3 worm cellular contexts compared by ENCODE assay signal in genomic region chrII:7986928-7987327, ce11.
A peak's percentile ranks its signal among the peaks of the same experiment; 100 is the strongest.
TF ChIP-seq lines count a peak whose summit lies in the region.

No protein-coding gene starts in this region.

TF ChIP-seq in whole organism, L1 larva, 84 proteins besides CTCF, POLR2A, EP300 and RAD21:
- TF ChIP-seq nhr-76 (tag; optimal IDR thresholded peaks at IDR 0.05; lab: Kevin White, UChicago) (no peak), efl-1 (optimal IDR thresholded peaks at IDR 0.05; lab: Kevin White, UChicago) (no peak), efl-1 (GFP tag; optimal IDR thresholded peaks at IDR 0.05 in 1 of 2; lab: Kevin White, UChicago) (peak in 1 of 2 experiments; percentile 62), lin-14 (GFP tag; optimal IDR thresholded peaks at IDR 0.05; lab: Kevin White, UChicago) (peak; percentile 53)

TF ChIP-seq in whole organism, L3 larva, 47 proteins besides CTCF, POLR2A, EP300 and RAD21:
- TF ChIP-seq jun-1 (tag; optimal IDR thresholded peaks at IDR 0.05; lab: Kevin White, UChicago): no peak
- peak; percentile 6 for TF ChIP-seq nfya-1 (tag; optimal IDR thresholded peaks at IDR 0.05; lab: Kevin White, UChicago; ENCODE audit: insufficient read depth)
- TF ChIP-seq lin-39 (tag; optimal IDR thresholded peaks at IDR 0.05; lab: Kevin White, UChicago): peak; percentile 44

TF ChIP-seq in whole organism, L4 larva, 104 proteins besides CTCF, POLR2A, EP300 and RAD21:
- TF ChIP-seq lsy-2 (tag; optimal IDR thresholded peaks at IDR 0.05; lab: Kevin White, UChicago) (peak in 1 of 2 experiments; percentile 6), daf-19 (GFP tag; conservative IDR thresholded peaks at IDR 0.05; lab: Robert Waterston, UW) (no peak), aha-1 (tag; lab: Kevin White, UChicago) (peak; percentile 90)
TF ChIP-seq in whole organism, L4 larva: peak in this region for 2.

Comparison
In these comparisons a context has a peak if more than half of its experiments do, and no peak if none do; other contexts are left out.
1. Of the 29 proteins assayed by ChIP-seq in both whole organism, L4 larva and whole organism, L1 larva: peak only in whole organism, L4 larva: aha-1; only in whole organism, L1 larva: none; in both: none; in neither: 27; mixed calls (peak in some experiments, not most) for 1.